Fruit fly (Drosophila melanogaster): Measurements from ENCODE around the gene CG32277.

The CG32277 gene

dm6 chr3L:3224740-3225719, 19.8 kb upstream of the CG32277 start, which contains the start of gene Larp4B (continued):
- TF ChIP-seq CrebB (tag; optimal IDR thresholded peaks at IDR 0.05) (no peak), CG15601 (tag; optimal IDR thresholded peaks at IDR 0.05) (peak; percentile 6), bcd (GFP tag; optimal IDR thresholded peaks at IDR 0.05) (no peak), Asciz (GFP tag; optimal IDR thresholded peaks at IDR 0.05) (no peak), ssp (GFP tag; IDR thresholded peaks at IDR 0.05) (no peak), row (GFP tag; IDR thresholded peaks at IDR 0.05) (peak; percentile 62), luna (GFP tag; optimal IDR thresholded peaks at IDR 0.05) (no peak), CoRest (tag; optimal IDR thresholded peaks at IDR 0.05) (no peak), CG11560 (tag; IDR thresholded peaks at IDR 0.05) (no peak), CG10431 (GFP tag; optimal IDR thresholded peaks at IDR 0.05) (no peak), MBD-R2 (GFP tag; IDR thresholded peaks at IDR 0.05) (peak; percentile 23; the same call in 1 of the 2 replicates), CG7928 (GFP tag; optimal IDR thresholded peaks at IDR 0.05) (peak; percentile 41), CG15073 (GFP tag; optimal IDR thresholded peaks at IDR 0.05) (no peak), CG31365 (tag; optimal IDR thresholded peaks at IDR 0.05) (no peak), mirr (GFP tag; optimal IDR thresholded peaks at IDR 0.05) (no peak), CG30403 (GFP tag; optimal IDR thresholded peaks at IDR 0.05) (no peak), CG2120 (GFP tag; optimal IDR thresholded peaks at IDR 0.05) (peak; percentile 48), Doc2 (GFP tag; IDR thresholded peaks at IDR 0.05) (no peak), CG6765 (GFP tag; optimal IDR thresholded peaks at IDR 0.05) (no peak), CG9609 (GFP tag; optimal IDR thresholded peaks at IDR 0.05) (no peak), CG9727 (GFP tag; optimal IDR thresholded peaks at IDR 0.05) (peak; percentile 19), emc (GFP tag; optimal IDR thresholded peaks at IDR 0.05) (no peak), CG10462 (GFP tag; optimal IDR thresholded peaks at IDR 0.05) (no peak), Hmr (GFP tag; optimal IDR thresholded peaks at IDR 0.05) (peak; percentile 41), HmgD (GFP tag; optimal IDR thresholded peaks at IDR 0.05) (peak; percentile 35), danr (GFP tag; IDR thresholded peaks at IDR 0.05) (no peak), CG17186 (GFP tag; optimal IDR thresholded peaks at IDR 0.05) (peak; percentile 42), Xrp1 (GFP tag; IDR thresholded peaks at IDR 0.05) (peak; percentile 7; the same call in 1 of the 2 replicates), Dp (GFP tag; optimal IDR thresholded peaks at IDR 0.05) (peak; percentile 71), sima (GFP tag; optimal IDR thresholded peaks at IDR 0.05) (no peak), Ravus (GFP tag; IDR thresholded peaks at IDR 0.05) (no peak), ranshi (GFP tag; IDR thresholded peaks at IDR 0.05) (no peak), Dref (GFP tag; IDR thresholded peaks at IDR 0.05) (peak; percentile 59), ap (GFP tag; IDR thresholded peaks at IDR 0.05) (no peak), CG34224 (GFP tag; IDR thresholded peaks at IDR 0.05; ENCODE audit: partially characterized antibody) (peak; percentile 55), gsb-n (tag; optimal IDR thresholded peaks at IDR 0.05) (no peak), MESR4 (GFP tag; optimal IDR thresholded peaks at IDR 0.05) (peak; percentile 62), CG2678 (tag; optimal IDR thresholded peaks at IDR 0.05) (no peak), CG4282 (GFP tag; optimal IDR thresholded peaks at IDR 0.05) (no peak), CG6791 (GFP tag; IDR thresholded peaks at IDR 0.05; ENCODE audit: partially characterized antibody) (peak; percentile 50), CG15514 (GFP tag; optimal IDR thresholded peaks at IDR 0.05) (peak; percentile 71), CG12219 (GFP tag; optimal IDR thresholded peaks at IDR 0.05) (no peak), odd (GFP tag; optimal IDR thresholded peaks at IDR 0.05) (no peak), CG6254 (GFP tag; optimal IDR thresholded peaks at IDR 0.05) (no peak), Hsf (GFP tag; optimal IDR thresholded peaks at IDR 0.05) (no peak), CG32532 (GFP tag; IDR thresholded peaks at IDR 0.05) (no peak), CG2889 (GFP tag; IDR thresholded peaks at IDR 0.05) (no peak), CG4404 (GFP tag; IDR thresholded peaks at IDR 0.05) (no peak), Ets65A (GFP tag) (peak; percentile 89)

Measured in whole organism, embryonic.